Fruit fly (Drosophila melanogaster) whole organism, wandering third instar larva: Measurements from ENCODE around the gene Syx4.
A peak's percentile ranks its signal among the peaks of the same experiment; 100 is the strongest.

Experiments used
- CG32264 ChIP-seq: fragments of 200-800 bp; sonication (Bioruptor generic); optimal IDR thresholded peaks from 2 replicates; lab custom pipeline; 2016; ENCODE audit warnings: missing biosample characterization, missing genetic modification characterization
- Dif ChIP-seq: fragments of 200-275, 200-300 bp; sonication (Bioruptor generic); optimal IDR thresholded peaks from 2 replicates; lab custom pipeline; 2018; ENCODE audit warnings: missing biosample characterization, missing genetic modification characterization; ENCODE audit not compliant: partially characterized antibody
- GATAd ChIP-seq: sonication (Bioruptor generic); optimal IDR thresholded peaks from 2 replicates; lab custom pipeline; 2016; ENCODE audit warnings: missing biosample characterization, missing genetic modification characterization
- HLH106 ChIP-seq: fragments of 200-800 bp; optimal IDR thresholded peaks from 3 replicates; lab custom pipeline; 2019; ENCODE audit warnings: missing biosample characterization, mild to moderate bottlenecking, missing genetic modification characterization, moderate library complexity
- Hnf4 ChIP-seq: fragments of 200-800 bp; sonication (Bioruptor generic); optimal IDR thresholded peaks from 2 replicates; lab custom pipeline; 2016; ENCODE audit warnings: missing biosample characterization, mild to moderate bottlenecking, missing genetic modification characterization
- Hr78 ChIP-seq: fragments of >200 bp; optimal IDR thresholded peaks from 2 replicates; lab custom pipeline; 2017; ENCODE audit warnings: missing biosample characterization, missing genetic modification characterization
- Hr83 ChIP-seq: fragments of 200-300 bp; sonication (Bioruptor generic); optimal IDR thresholded peaks from 2 replicates; lab custom pipeline; 2016; ENCODE audit warnings: missing biosample characterization, mild to moderate bottlenecking, missing genetic modification characterization, moderate library complexity; ENCODE audit not compliant: poor library complexity, severe bottlenecking
- Mio ChIP-seq: sonication (Bioruptor generic); optimal IDR thresholded peaks from 2 replicates; lab custom pipeline; 2016; ENCODE audit warnings: missing biosample characterization, missing genetic modification characterization
- Myc ChIP-seq: fragments of >200 bp; optimal IDR thresholded peaks from 2 replicates; lab custom pipeline; 2017
- N ChIP-seq: fragments of >200 bp; optimal IDR thresholded peaks from 2 replicates; lab custom pipeline; 2018; ENCODE audit warnings: missing biosample characterization, missing external identifiers, missing genetic modification characterization
- OdsH ChIP-seq: fragments of 200-800 bp; sonication (Bioruptor generic); optimal IDR thresholded peaks from 2 replicates; lab custom pipeline; 2016; ENCODE audit warnings: missing biosample characterization, mild to moderate bottlenecking, missing genetic modification characterization
- Rel ChIP-seq, 2 experiments: fragments of 200-800 bp; sonication (Bioruptor generic) in 1 of 2; optimal IDR thresholded peaks; 2 replicates in 1 of 2; 3 replicates in 1 of 2; lab custom pipeline; 2016 to 2019; ENCODE audit warnings: mild to moderate bottlenecking in 2 of 2, missing biosample characterization in 2 of 2, missing genetic modification characterization in 2 of 2, moderate library complexity in 1 of 2
- Sp1 ChIP-seq: fragments of 200-800 bp; sonication (Bioruptor generic); optimal IDR thresholded peaks from 3 replicates; lab custom pipeline; 2019; ENCODE audit warnings: missing biosample characterization, mild to moderate bottlenecking, missing genetic modification characterization, moderate library complexity
- Vsx2 ChIP-seq: fragments of 200-300, 225-300 bp; sonication (Bioruptor generic); optimal IDR thresholded peaks from 2 replicates; lab custom pipeline; 2018; ENCODE audit warnings: missing biosample characterization, missing genetic modification characterization; ENCODE audit not compliant: partially characterized antibody
- br ChIP-seq: fragments of 200-800 bp; sonication (Bioruptor generic); optimal IDR thresholded peaks from 2 replicates; lab custom pipeline; 2016; ENCODE audit warnings: missing biosample characterization, missing genetic modification characterization
- dl ChIP-seq, 2 experiments: fragments of 175-275, 200-275 bp in 1 of 2; fragments of 200-275 bp in 1 of 2; sonication (Bioruptor generic); optimal IDR thresholded peaks; lab custom pipeline; 2018; ENCODE audit warnings: mild to moderate bottlenecking in 2 of 2, missing biosample characterization in 2 of 2, missing genetic modification characterization in 2 of 2, moderate library complexity in 2 of 2; ENCODE audit not compliant: partially characterized antibody in 2 of 2, insufficient read depth in 1 of 2
- dmrt93B ChIP-seq: fragments of 200-800 bp; sonication (Bioruptor generic); optimal IDR thresholded peaks from 2 replicates; lab custom pipeline; 2018; ENCODE audit warnings: missing biosample characterization, mild to moderate bottlenecking, missing genetic modification characterization
- dsf ChIP-seq: sonication (Bioruptor generic); optimal IDR thresholded peaks from 2 replicates; lab custom pipeline; 2016; ENCODE audit warnings: missing biosample characterization, missing genetic modification characterization, borderline replicate concordance
- ey ChIP-seq: fragments of 200-800 bp; sonication (Bioruptor generic); optimal IDR thresholded peaks from 2 replicates; lab custom pipeline; 2016; ENCODE audit warnings: missing biosample characterization, missing genetic modification characterization
- foxo ChIP-seq, 2 experiments: fragments of 200-800 bp; sonication (Bioruptor generic); optimal IDR thresholded peaks; 2 replicates in 1 of 2; 3 replicates in 1 of 2; lab custom pipeline; 2016 to 2017; ENCODE audit warnings: missing biosample characterization in 2 of 2, missing genetic modification characterization in 2 of 2
- fru ChIP-seq: fragments of 200-800 bp; sonication (Bioruptor generic); optimal IDR thresholded peaks from 3 replicates; lab custom pipeline; 2016; ENCODE audit warnings: missing biosample characterization, mild to moderate bottlenecking, missing genetic modification characterization
- h ChIP-seq: fragments of 200-800 bp; sonication (Bioruptor generic); optimal IDR thresholded peaks from 3 replicates; lab custom pipeline; 2016; ENCODE audit warnings: missing biosample characterization, mild to moderate bottlenecking, missing genetic modification characterization
- pan ChIP-seq: fragments of >200 bp; optimal IDR thresholded peaks from 2 replicates; lab custom pipeline; 2017
- psq ChIP-seq: fragments of 200-800 bp; sonication (Bioruptor generic); optimal IDR thresholded peaks from 3 replicates; lab custom pipeline; 2017; ENCODE audit warnings: missing biosample characterization, mild to moderate bottlenecking, missing genetic modification characterization, moderate library complexity
- rgr ChIP-seq: fragments of 200-800 bp; sonication (Bioruptor generic); optimal IDR thresholded peaks from 3 replicates; lab custom pipeline; 2016; ENCODE audit warnings: missing biosample characterization, mild to moderate bottlenecking, missing genetic modification characterization
- woc ChIP-seq: sonication (Bioruptor generic); optimal IDR thresholded peaks from 2 replicates; lab custom pipeline; 2016; ENCODE audit warnings: missing biosample characterization, mild to moderate bottlenecking, missing genetic modification characterization

Syx4 gene

DNA sequence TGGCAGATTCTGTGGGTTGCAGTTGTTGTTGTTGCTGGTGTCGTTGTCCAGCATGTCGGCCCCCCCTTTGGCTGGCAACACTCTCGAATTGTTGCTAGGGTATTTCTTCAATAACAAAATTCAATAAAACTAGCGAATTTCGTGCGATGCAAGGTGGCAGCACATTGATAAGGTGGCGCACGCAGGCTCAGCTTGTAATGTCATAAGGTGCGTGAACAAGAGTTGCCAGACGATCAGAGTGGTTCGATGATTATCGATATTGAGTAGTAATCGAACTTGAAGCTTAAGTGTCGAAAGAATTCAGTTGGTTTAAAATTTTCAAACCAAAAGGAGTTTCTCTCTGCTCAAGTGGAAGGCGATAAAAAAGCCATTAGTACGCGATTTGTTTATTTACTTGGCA lies 23.8 kb downstream of the Syx4 start, which contains the start of gene CG2701:
CG2701 (minus strand) TSS at position 206 of the 400 bp plus-strand sequence.
- TF ChIP-seq Hr83 (GFP tag; lab: Kevin White, UChicago) (peak; percentile 42), ey (GFP tag; lab: Kevin White, UChicago) (no peak)

DNA sequence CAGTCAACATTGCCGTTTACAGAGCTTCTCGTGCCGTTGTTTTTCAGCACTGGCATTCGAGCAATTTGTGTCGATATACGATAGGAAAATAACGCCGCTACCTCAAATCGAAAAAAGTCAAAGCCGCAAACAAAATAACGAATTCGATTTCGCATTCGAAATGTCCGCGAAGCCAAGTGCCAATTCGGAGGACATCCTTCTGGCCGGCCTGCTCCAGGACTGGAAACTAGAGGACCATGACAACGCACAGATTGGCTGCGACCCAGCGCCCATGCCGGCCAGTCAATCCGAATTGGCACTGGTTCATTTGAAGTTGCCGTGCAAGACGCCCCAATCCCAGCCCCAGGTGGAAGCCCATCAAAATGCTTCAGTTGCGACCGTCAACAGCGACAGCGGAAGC lies 29.1 kb downstream of the Syx4 start:
- no peak for TF ChIP-seq rgr (GFP tag; lab: Kevin White, UChicago)
- TF ChIP-seq HLH106: peak; percentile 14
- TF ChIP-seq N (GFP tag; lab: Kevin White, UChicago): no peak
- TF ChIP-seq Vsx2 (GFP tag; lab: Kevin White, UChicago): peak; percentile 96
- no peak for TF ChIP-seq foxo (GFP tag; optimal IDR thresholded peaks at IDR 0.05; lab: Kevin White, UChicago)
- peak; percentile 84 for TF ChIP-seq Dif
- no peak for TF ChIP-seq GATAd (GFP tag; lab: Kevin White, UChicago)

DNA sequence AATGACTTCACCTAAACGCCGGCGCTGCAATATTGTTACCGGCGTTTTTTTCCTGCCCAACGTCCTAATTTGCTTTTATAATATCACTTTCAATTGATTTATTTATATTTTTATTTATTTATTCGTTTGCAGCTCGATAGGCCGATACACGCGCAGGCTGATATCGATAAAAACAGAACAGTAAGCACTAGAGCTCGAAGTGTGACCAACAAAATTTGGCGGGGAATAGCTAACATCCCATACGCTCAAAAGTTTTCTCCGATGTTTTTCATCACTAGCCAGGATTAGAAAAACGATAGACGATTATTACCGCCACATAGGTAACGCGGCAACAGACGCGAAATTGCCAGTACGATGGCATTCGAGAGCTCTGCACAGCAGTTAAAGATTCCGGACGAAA lies 30.1 kb downstream of the Syx4 start, which contains the start of the genes CG2685 and CG2694:
CG2685 (minus strand) TSS at position 185 of the 400 bp plus-strand sequence.
CG2694 (plus strand) TSS at position 304 of the 400 bp plus-strand sequence.
- TF ChIP-seq Myc (lab: Kevin White, UChicago) (peak; percentile 24), rgr (GFP tag; lab: Kevin White, UChicago) (peak; percentile 9), Rel (GFP tag; optimal IDR thresholded peaks at IDR 0.05; lab: Kevin White, UChicago) (no peak), Rel (tag; optimal IDR thresholded peaks at IDR 0.05; lab: Kevin White, UChicago) (no peak), foxo (GFP tag; optimal IDR thresholded peaks at IDR 0.05; lab: Kevin White, UChicago) (peak in 1 of 2 experiments; percentile 10), h (GFP tag; lab: Kevin White, UChicago) (no peak)

DNA sequence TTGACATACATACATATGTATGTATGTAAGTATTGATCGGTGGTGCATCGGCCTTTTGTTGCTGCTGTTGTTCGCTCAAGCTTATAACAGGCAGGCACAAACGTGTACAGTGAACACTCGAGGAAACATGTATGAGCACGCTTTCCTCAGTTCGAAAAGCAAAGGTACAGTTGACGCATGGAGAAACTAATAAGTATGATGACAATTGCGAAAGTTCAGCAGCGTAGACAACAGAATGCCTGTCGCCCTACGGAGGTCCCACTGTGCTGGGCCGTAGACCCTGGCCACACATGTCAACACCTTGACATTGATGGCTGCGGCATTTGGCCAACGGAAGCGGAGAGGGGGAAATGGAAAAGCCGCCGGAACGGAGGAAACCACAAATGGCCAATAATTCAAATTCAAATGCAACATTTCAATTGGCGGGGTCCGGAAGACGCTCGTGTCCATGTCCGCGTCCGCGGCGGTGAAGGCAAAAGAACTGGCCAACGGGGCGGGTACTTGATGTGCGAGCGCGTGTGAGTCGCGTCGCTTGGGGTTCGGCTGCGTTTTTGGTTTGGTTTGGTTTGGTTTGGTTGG lies 35.6 kb downstream of the Syx4 start, which contains the start of gene CG2681:
CG2681 (plus strand) TSS at position 529 of the 579 bp plus-strand sequence.
- no peak for TF ChIP-seq Hr78 (GFP tag; lab: Kevin White, UChicago)
- peak; percentile 18 for TF ChIP-seq fru (GFP tag; lab: Kevin White, UChicago)
- TF ChIP-seq br (GFP tag; lab: Kevin White, UChicago): no peak
- peak; percentile 42 for TF ChIP-seq ey (GFP tag; lab: Kevin White, UChicago)
- peak; percentile 26 for TF ChIP-seq rgr (GFP tag; lab: Kevin White, UChicago)
- TF ChIP-seq foxo (GFP tag; optimal IDR thresholded peaks at IDR 0.05; lab: Kevin White, UChicago): peak in 1 of 2 experiments; percentile 43
- no peak for TF ChIP-seq dmrt93B (GFP tag; lab: Kevin White, UChicago)
- TF ChIP-seq OdsH (GFP tag; lab: Kevin White, UChicago): peak; percentile 14
- TF ChIP-seq h (GFP tag; lab: Kevin White, UChicago): peak; percentile 9

DNA sequence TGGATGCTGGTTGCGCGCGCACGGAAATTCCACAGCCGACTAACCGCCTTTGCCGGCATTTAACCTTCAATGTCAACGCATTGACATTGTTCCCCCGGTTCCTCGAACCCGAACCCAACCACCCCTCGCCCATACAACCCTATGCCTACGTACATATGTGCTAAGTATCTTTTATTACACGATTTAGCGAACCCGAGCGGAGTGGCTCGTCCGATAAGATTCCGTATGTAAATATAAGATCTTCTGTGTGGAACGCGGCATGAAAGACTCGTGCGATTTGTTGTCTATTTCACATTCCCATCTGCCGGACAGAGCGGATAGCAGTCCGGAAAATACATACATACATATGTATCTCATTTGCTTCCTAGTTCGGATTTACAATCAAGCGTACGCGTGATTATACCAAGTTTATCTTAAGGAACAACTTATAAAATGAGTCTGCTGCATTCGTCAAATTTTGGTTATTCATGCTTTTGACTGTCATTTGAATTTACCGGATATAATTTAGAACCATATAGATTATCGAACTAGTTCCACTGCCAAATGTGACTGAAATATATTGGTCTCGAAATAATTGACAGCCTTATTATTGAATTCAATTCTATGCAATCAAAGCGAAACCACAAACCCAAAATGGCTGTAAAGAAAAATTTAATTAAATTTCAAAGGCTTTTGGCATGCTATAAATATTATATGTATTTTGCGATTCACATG lies 36.3 kb downstream of the Syx4 start, which contains the start of gene CG2680:
CG2680 (minus strand) TSS at position 51 of the 714 bp plus-strand sequence.
- TF ChIP-seq Vsx2 (GFP tag; lab: Kevin White, UChicago): no peak
- TF ChIP-seq h (GFP tag; lab: Kevin White, UChicago): no peak
- TF ChIP-seq dl (GFP tag; optimal IDR thresholded peaks at IDR 0.05; lab: Kevin White, UChicago; ENCODE audit: insufficient read depth in 1 of 2, partially characterized antibody in 2 of 2): no peak
- TF ChIP-seq Rel (GFP tag; optimal IDR thresholded peaks at IDR 0.05; lab: Kevin White, UChicago): no peak
- no peak for TF ChIP-seq Rel (tag; optimal IDR thresholded peaks at IDR 0.05; lab: Kevin White, UChicago)
- no peak for TF ChIP-seq psq
- TF ChIP-seq woc (GFP tag; lab: Kevin White, UChicago): no peak
- TF ChIP-seq Hnf4 (GFP tag; lab: Kevin White, UChicago): no peak
- no peak for TF ChIP-seq ey (GFP tag; lab: Kevin White, UChicago)
- no peak for TF ChIP-seq rgr (GFP tag; lab: Kevin White, UChicago)
- TF ChIP-seq pan: no peak
- TF ChIP-seq Sp1 (GFP tag; lab: Kevin White, UChicago): no peak
- no peak for TF ChIP-seq CG32264 (GFP tag; lab: Kevin White, UChicago)
- no peak for TF ChIP-seq dmrt93B (GFP tag; lab: Kevin White, UChicago)
- TF ChIP-seq dsf (GFP tag; lab: Kevin White, UChicago): no peak
- no peak for TF ChIP-seq Mio (GFP tag; lab: Kevin White, UChicago)
